Worm (Caenorhabditis elegans): ENCODE data around the gene F58A6.9.

Gene F58A6.9

DNA sequence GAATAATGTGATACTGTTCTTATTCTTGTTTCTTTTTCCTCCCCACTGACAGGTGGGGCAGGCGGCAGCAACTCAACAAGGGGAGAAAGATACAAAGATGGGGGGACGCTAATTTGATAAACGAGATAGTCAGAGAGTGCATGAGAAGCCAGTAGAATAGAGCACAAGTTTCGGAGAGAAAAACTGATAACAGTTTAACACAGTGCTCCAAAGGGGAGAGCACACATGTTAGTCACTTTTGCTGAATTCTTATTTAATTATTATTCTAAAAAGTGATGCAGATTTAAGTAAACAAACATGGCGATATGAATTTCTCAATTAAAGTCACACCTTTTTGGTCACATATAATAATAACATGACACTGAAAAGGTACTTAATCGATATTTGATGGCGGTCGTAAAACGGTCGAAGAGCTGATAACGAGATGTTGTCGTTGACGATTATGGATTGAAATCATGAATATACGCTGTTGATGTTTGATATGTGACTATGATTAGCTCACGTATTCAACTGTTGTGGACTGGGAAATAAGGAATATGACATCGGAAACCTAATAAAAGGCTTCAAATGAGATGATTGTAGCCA is 27.4 kb upstream of the F58A6.9 start:
- TF ChIP-seq fkh-10 (GFP tag; optimal IDR thresholded peaks at IDR 0.05) (no peak), nhr-28 (tag; optimal IDR thresholded peaks at IDR 0.05) (no peak), skn-1 (tag; optimal IDR thresholded peaks at IDR 0.05) (no peak), zag-1 (tag; optimal IDR thresholded peaks at IDR 0.05) (no peak), lsy-12 (tag; optimal IDR thresholded peaks at IDR 0.05) (no peak), nhr-23 (tag; optimal IDR thresholded peaks at IDR 0.05) (no peak), pqm-1 (tag; optimal IDR thresholded peaks at IDR 0.05) (peak; percentile 95), elt-2 (tag; optimal IDR thresholded peaks at IDR 0.05) (peak; percentile 99), ceh-28 (tag; optimal IDR thresholded peaks at IDR 0.05) (peak; percentile 13), nfya-1 (tag; optimal IDR thresholded peaks at IDR 0.05; ENCODE audit: insufficient read depth) (no peak), pha-4 (tag; optimal IDR thresholded peaks at IDR 0.05) (peak; percentile 43), hmg-11 (tag; optimal IDR thresholded peaks at IDR 0.05) (no peak), egl-27 (tag; optimal IDR thresholded peaks at IDR 0.05) (no peak), elt-1 (tag; optimal IDR thresholded peaks at IDR 0.05) (no peak), nhr-43 (tag; optimal IDR thresholded peaks at IDR 0.05; ENCODE audit: poor library complexity, severe bottlenecking) (no peak), mml-1 (tag; optimal IDR thresholded peaks at IDR 0.05) (no peak), fos-1 (tag; optimal IDR thresholded peaks at IDR 0.05) (no peak), elt-3 (tag; optimal IDR thresholded peaks at IDR 0.05) (no peak), unc-39 (tag; optimal IDR thresholded peaks at IDR 0.05) (no peak), daf-12 (tag; optimal IDR thresholded peaks at IDR 0.05) (no peak), egl-5 (tag; optimal IDR thresholded peaks at IDR 0.05) (no peak), nhr-77 (tag; optimal IDR thresholded peaks at IDR 0.05) (no peak), jun-1 (tag; optimal IDR thresholded peaks at IDR 0.05) (peak; percentile 46), mdl-1 (tag; optimal IDR thresholded peaks at IDR 0.05) (no peak), lin-15B (tag; optimal IDR thresholded peaks at IDR 0.05) (no peak), nhr-76 (tag; optimal IDR thresholded peaks at IDR 0.05) (no peak), ztf-4 (tag; optimal IDR thresholded peaks at IDR 0.05) (no peak), nhr-237 (tag; optimal IDR thresholded peaks at IDR 0.05) (no peak), nhr-25 (tag; optimal IDR thresholded peaks at IDR 0.05) (no peak), ceh-16 (tag; optimal IDR thresholded peaks at IDR 0.05) (no peak), ztf-11 (tag; optimal IDR thresholded peaks at IDR 0.05) (no peak), ZK546.5 (tag; optimal IDR thresholded peaks at IDR 0.05) (no peak), tbx-2 (tag; optimal IDR thresholded peaks at IDR 0.05) (no peak), aly-2 (tag; optimal IDR thresholded peaks at IDR 0.05) (no peak), ceh-82 (tag; optimal IDR thresholded peaks at IDR 0.05) (no peak), sea-2 (GFP tag; optimal IDR thresholded peaks at IDR 0.05) (no peak), ceh-9 (tag; optimal IDR thresholded peaks at IDR 0.05) (no peak), fkh-2 (tag; optimal IDR thresholded peaks at IDR 0.05) (no peak), unc-62 (GFP tag; optimal IDR thresholded peaks at IDR 0.05) (no peak)

DNA sequence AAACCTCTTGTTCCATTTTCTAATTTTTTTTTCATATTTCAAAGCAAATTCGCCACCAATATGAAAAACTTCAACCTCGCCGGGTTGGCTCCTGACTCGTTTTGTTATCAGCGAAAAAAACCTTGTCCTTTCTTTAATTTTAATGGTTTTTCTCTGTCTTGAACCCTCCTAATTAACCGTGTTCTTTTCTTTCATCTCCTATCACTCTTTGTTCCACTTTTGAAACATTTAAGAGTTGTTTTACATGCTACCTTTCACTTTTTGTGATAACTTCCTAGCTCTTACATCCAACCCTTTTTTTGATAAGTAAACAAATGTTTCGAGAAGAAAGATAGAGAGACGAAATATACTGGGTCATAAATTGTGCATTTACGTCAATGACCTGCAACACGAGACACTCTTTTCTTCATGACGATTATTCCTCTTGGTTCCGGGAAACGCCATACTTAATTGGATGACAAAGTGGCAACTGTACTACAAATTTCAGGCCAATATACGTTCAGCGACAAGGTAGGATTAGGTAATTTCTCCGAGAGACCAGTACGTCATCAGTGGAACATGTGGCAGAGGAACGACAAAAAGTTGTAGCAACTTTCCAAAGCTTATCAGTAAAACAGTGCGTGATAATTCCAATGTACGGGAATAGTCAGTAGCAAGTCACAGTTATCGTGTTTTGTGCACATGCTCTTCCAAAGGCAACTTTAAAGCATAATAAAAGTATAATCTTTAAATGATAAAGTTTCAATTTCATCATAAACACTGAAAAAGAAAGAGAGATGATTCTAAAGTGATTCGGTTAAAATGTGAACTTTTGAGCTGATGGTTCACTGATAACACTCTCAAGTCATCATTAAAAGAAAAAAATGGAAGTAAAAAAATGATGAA is 26.2 kb upstream of the F58A6.9 start:
- peak; percentile 87 for TF ChIP-seq pqm-1 (tag; optimal IDR thresholded peaks at IDR 0.05)
- peak; percentile 6 for TF ChIP-seq fos-1 (tag; optimal IDR thresholded peaks at IDR 0.05)
- no peak for TF ChIP-seq lin-15B (tag; optimal IDR thresholded peaks at IDR 0.05)
- TF ChIP-seq ztf-4 (tag; optimal IDR thresholded peaks at IDR 0.05), result no peak
- TF ChIP-seq elt-2 (tag; optimal IDR thresholded peaks at IDR 0.05), result peak; percentile 99
- TF ChIP-seq pha-4 (tag; optimal IDR thresholded peaks at IDR 0.05), result peak; percentile 62
- no peak for TF ChIP-seq jun-1 (tag; optimal IDR thresholded peaks at IDR 0.05)
- TF ChIP-seq elt-3 (tag; optimal IDR thresholded peaks at IDR 0.05), result no peak
- no peak for TF ChIP-seq nhr-76 (tag; optimal IDR thresholded peaks at IDR 0.05)
- TF ChIP-seq ceh-16 (tag; optimal IDR thresholded peaks at IDR 0.05), result no peak

All from whole organism, L3 larva.